Worm (Caenorhabditis elegans) whole organism, mixed stage, embryonic: ENCODE data around the gene W04B5.3.

Experiments used
- M03D4.4 ChIP-seq: sonication (generic microtip); optimal IDR thresholded peaks from 2 replicates; lab custom pipeline; 2017; ENCODE audit warnings: mild to moderate bottlenecking, missing genetic modification characterization, missing compliant biosample characterization
- bed-3 ChIP-seq: fragments of 200-800 bp; sonication (Bioruptor generic); optimal IDR thresholded peaks from 3 replicates; lab custom pipeline; 2018; ENCODE audit warnings: mild to moderate bottlenecking, missing genetic modification characterization, moderate library complexity, missing compliant biosample characterization
- blmp-1 ChIP-seq: fragments of 150-350 bp; optimal IDR thresholded peaks from 2 replicates; lab custom pipeline; 2014; ENCODE audit warnings: missing biosample characterization, missing genetic modification characterization
- ceh-39 ChIP-seq: fragments of 150-350 bp; optimal IDR thresholded peaks from 2 replicates; lab custom pipeline; 2014; ENCODE audit warnings: missing biosample characterization, missing genetic modification characterization
- ceh-43 ChIP-seq: fragments of 200-800 bp; sonication (Bioruptor generic); optimal IDR thresholded peaks from 2 replicates; lab custom pipeline; 2018; ENCODE audit warnings: mild to moderate bottlenecking, missing genetic modification characterization, moderate library complexity, missing compliant biosample characterization
- ceh-83 ChIP-seq: fragments of 200-800 bp; sonication (Bioruptor generic); optimal IDR thresholded peaks from 2 replicates; lab custom pipeline; 2018; ENCODE audit warnings: mild to moderate bottlenecking, missing genetic modification characterization, missing compliant biosample characterization
- ces-1 ChIP-seq: fragments of 150-350 bp; optimal IDR thresholded peaks from 2 replicates; lab custom pipeline; 2014; ENCODE audit warnings: missing biosample characterization, missing genetic modification reagents, missing genetic modification characterization
- cnd-1 ChIP-seq: fragments of 200-800 bp; sonication (Bioruptor generic); optimal IDR thresholded peaks from 2 replicates; lab custom pipeline; 2018; ENCODE audit warnings: mild to moderate bottlenecking, missing genetic modification characterization, missing compliant biosample characterization
- drap-1 ChIP-seq: fragments of 200-800 bp; sonication (Bioruptor generic); optimal IDR thresholded peaks from 3 replicates; lab custom pipeline; 2018; ENCODE audit warnings: mild to moderate bottlenecking, missing genetic modification characterization, missing compliant biosample characterization
- elt-1 ChIP-seq: sonication (generic microtip); optimal IDR thresholded peaks from 2 replicates; lab custom pipeline; 2017; ENCODE audit warnings: missing genetic modification characterization, mild to moderate bottlenecking, missing compliant biosample characterization, antibody characterized with exemption, moderate library complexity, borderline replicate concordance; ENCODE audit not compliant: insufficient read depth
- elt-3 ChIP-seq: fragments of 150-350 bp; optimal IDR thresholded peaks from 2 replicates; lab custom pipeline; 2014; ENCODE audit warnings: missing biosample characterization, missing genetic modification characterization
- flh-1 ChIP-seq: fragments of 200-800 bp; sonication (Bioruptor generic); optimal IDR thresholded peaks from 2 replicates; lab custom pipeline; 2018; ENCODE audit warnings: mild to moderate bottlenecking, missing genetic modification characterization, moderate library complexity, missing compliant biosample characterization
- ham-2 ChIP-seq: fragments of 200-800 bp; sonication (Bioruptor generic); optimal IDR thresholded peaks from 2 replicates; lab custom pipeline; 2018; ENCODE audit warnings: mild to moderate bottlenecking, missing genetic modification characterization, missing compliant biosample characterization
- hlh-1 ChIP-seq: fragments of 150-350 bp; optimal IDR thresholded peaks from 2 replicates; lab custom pipeline; 2014; ENCODE audit warnings: missing biosample characterization, missing genetic modification reagents, missing genetic modification characterization
- lin-13 ChIP-seq: fragments of 150-350 bp; optimal IDR thresholded peaks from 2 replicates; lab custom pipeline; 2014; ENCODE audit warnings: missing biosample characterization, missing genetic modification characterization
- lin-32 ChIP-seq: fragments of 200-800 bp; sonication (Bioruptor generic); optimal IDR thresholded peaks from 2 replicates; lab custom pipeline; 2018; ENCODE audit warnings: mild to moderate bottlenecking, missing genetic modification characterization, missing compliant biosample characterization
- lsy-2 ChIP-seq: fragments of 150-350 bp; optimal IDR thresholded peaks from 2 replicates; lab custom pipeline; 2014; ENCODE audit warnings: missing biosample characterization, missing genetic modification characterization
- mab-5 ChIP-seq: fragments of 150-350 bp; optimal IDR thresholded peaks from 2 replicates; lab custom pipeline; 2014; ENCODE audit warnings: missing biosample characterization, missing genetic modification characterization
- mep-1 ChIP-seq: fragments of 150-350 bp; optimal IDR thresholded peaks from 2 replicates; lab custom pipeline; 2017; ENCODE audit warnings: missing biosample characterization, missing genetic modification reagents, missing genetic modification characterization, inconsistent platforms
- mls-2 ChIP-seq: sonication (generic microtip); optimal IDR thresholded peaks from 2 replicates; lab custom pipeline; 2016; ENCODE audit warnings: mild to moderate bottlenecking, missing genetic modification characterization, moderate library complexity, missing compliant biosample characterization
- nhr-12 ChIP-seq: fragments of 150-350 bp; optimal IDR thresholded peaks from 2 replicates; lab custom pipeline; 2014; ENCODE audit warnings: missing biosample characterization, missing genetic modification characterization
- nhr-2 ChIP-seq: fragments of 150-350 bp; optimal IDR thresholded peaks from 2 replicates; lab custom pipeline; 2014; ENCODE audit warnings: missing biosample characterization, missing genetic modification characterization
- nhr-237 ChIP-seq: fragments of 150-350 bp; optimal IDR thresholded peaks from 2 replicates; lab custom pipeline; 2014; ENCODE audit warnings: missing biosample characterization, missing genetic modification characterization
- nhr-28 ChIP-seq: fragments of 150-350 bp; optimal IDR thresholded peaks from 2 replicates; lab custom pipeline; 2014; ENCODE audit warnings: missing biosample characterization, missing genetic modification characterization
- nhr-76 ChIP-seq: sonication (generic microtip); optimal IDR thresholded peaks from 2 replicates; lab custom pipeline; 2017; ENCODE audit warnings: missing biosample characterization, missing genetic modification characterization
- pha-4 ChIP-seq: fragments of 150-350 bp; optimal IDR thresholded peaks from 2 replicates; lab custom pipeline; 2018; ENCODE audit warnings: missing biosample characterization, missing genetic modification reagents, missing genetic modification characterization
- sem-2 ChIP-seq: fragments of 200-800 bp; sonication (Bioruptor generic); optimal IDR thresholded peaks from 2 replicates; lab custom pipeline; 2018; ENCODE audit warnings: mild to moderate bottlenecking, missing genetic modification characterization, missing compliant biosample characterization
- snpc-4 ChIP-seq: fragments of 150-350 bp; optimal IDR thresholded peaks from 2 replicates; lab custom pipeline; 2014; ENCODE audit warnings: missing biosample characterization, missing genetic modification characterization
- sptf-1 ChIP-seq: sonication (generic microtip); optimal IDR thresholded peaks from 2 replicates; lab custom pipeline; 2017; ENCODE audit warnings: mild to moderate bottlenecking, missing genetic modification characterization, moderate library complexity, missing compliant biosample characterization
- tbx-8 ChIP-seq: fragments of 200-800 bp; sonication (Bioruptor generic); optimal IDR thresholded peaks from 2 replicates; lab custom pipeline; 2018; ENCODE audit warnings: mild to moderate bottlenecking, missing genetic modification characterization, moderate library complexity, missing compliant biosample characterization
- unc-120 ChIP-seq: sonication (generic microtip); optimal IDR thresholded peaks from 2 replicates; lab custom pipeline; 2017; ENCODE audit warnings: missing genetic modification characterization, missing compliant biosample characterization; ENCODE audit not compliant: poor library complexity, severe bottlenecking
- unc-39 ChIP-seq: fragments of 150-350 bp; optimal IDR thresholded peaks from 2 replicates; lab custom pipeline; 2014; ENCODE audit warnings: missing biosample characterization, missing genetic modification characterization
- unc-62 ChIP-seq: fragments of 150-350 bp; optimal IDR thresholded peaks from 2 replicates; lab custom pipeline; 2014; ENCODE audit warnings: missing biosample characterization, missing genetic modification reagents, missing genetic modification characterization
- zip-8 ChIP-seq: fragments of 150-350 bp; optimal IDR thresholded peaks from 2 replicates; lab custom pipeline; 2014; ENCODE audit warnings: missing biosample characterization, missing genetic modification characterization
- ztf-11 ChIP-seq: fragments of 150-350 bp; optimal IDR thresholded peaks from 2 replicates; lab custom pipeline; 2014; ENCODE audit warnings: missing biosample characterization, missing genetic modification characterization

The W04B5.3 gene

ce11 chrIII:2393666-2394154, 24.6 kb upstream of the W04B5.3 start:
- TF ChIP-seq lin-13 (tag; lab: Kevin White, UChicago) (peak; percentile 9), bed-3 (GFP tag; lab: Kevin White, UChicago) (no peak), mls-2 (no peak), nhr-12 (no peak), ceh-39 (no peak), mab-5 (tag; lab: Kevin White, UChicago) (no peak), lsy-2 (tag; lab: Kevin White, UChicago) (peak; percentile 53), tbx-8 (GFP tag; lab: Kevin White, UChicago) (no peak), mep-1 (no peak)

ce11 chrIII:2401126-2402123, 16.9 kb upstream of the W04B5.3 start, which contains the start of the genes cic-1 and strm-1:
Gene cic-1 (minus strand): TSS chrIII:2401221.
Gene strm-1 (plus strand): TSS chrIII:2402070.
- TF ChIP-seq ceh-43 (no peak), nhr-237 (peak; percentile 20), M03D4.4 (tag; lab: Kevin White, UChicago) (no peak), tbx-8 (GFP tag; lab: Kevin White, UChicago) (no peak), mls-2 (no peak), hlh-1 (tag; lab: Kevin White, UChicago) (no peak), lin-32 (GFP tag; lab: Kevin White, UChicago) (no peak), mab-5 (tag; lab: Kevin White, UChicago) (peak; percentile 11), ces-1 (peak; percentile 77), lin-13 (tag; lab: Kevin White, UChicago) (peak; percentile 30), blmp-1 (peak; percentile 94), cnd-1 (tag; lab: Kevin White, UChicago) (no peak), snpc-4 (tag; lab: Kevin White, UChicago) (no peak), nhr-12 (no peak), nhr-76 (tag; lab: Kevin White, UChicago) (no peak), bed-3 (GFP tag; lab: Kevin White, UChicago) (no peak), flh-1 (no peak), sptf-1 (tag; lab: Kevin White, UChicago) (no peak), unc-120 (tag; lab: Kevin White, UChicago) (peak; percentile 38), nhr-2 (tag; lab: Kevin White, UChicago) (no peak), unc-62 (GFP tag; lab: Kevin White, UChicago) (no peak), sem-2 (no peak), lsy-2 (tag; lab: Kevin White, UChicago) (peak; percentile 51), ham-2 (GFP tag; lab: Kevin White, UChicago) (peak; percentile 40), drap-1 (GFP tag; lab: Kevin White, UChicago) (no peak), elt-3 (no peak), mep-1 (no peak), nhr-28 (tag; lab: Kevin White, UChicago) (no peak), ztf-11 (tag; lab: Kevin White, UChicago) (no peak), ceh-39 (no peak), pha-4 (tag; lab: Kevin White, UChicago) (no peak), elt-1 (no peak), unc-39 (tag; lab: Kevin White, UChicago) (no peak), ceh-83 (no peak), zip-8 (tag; lab: Kevin White, UChicago) (no peak)

- TF ChIP-seq lin-13 (tag; lab: Kevin White, UChicago): no peak
- no peak for TF ChIP-seq nhr-237
- TF ChIP-seq sem-2: no peak
- TF ChIP-seq nhr-28 (tag; lab: Kevin White, UChicago): no peak
- TF ChIP-seq drap-1 (GFP tag; lab: Kevin White, UChicago): no peak
- TF ChIP-seq unc-62 (GFP tag; lab: Kevin White, UChicago): no peak
- no peak for TF ChIP-seq ces-1
- TF ChIP-seq bed-3 (GFP tag; lab: Kevin White, UChicago): no peak
- TF ChIP-seq M03D4.4 (tag; lab: Kevin White, UChicago): no peak
- no peak for TF ChIP-seq unc-39 (tag; lab: Kevin White, UChicago)
- no peak for TF ChIP-seq hlh-1 (tag; lab: Kevin White, UChicago)
Measured at ce11 chrIII:2410925-2411450, 7.3 kb upstream of the W04B5.3 start, which contains the start of gene mrpl-30. Gene mrpl-30 (minus strand): TSS chrIII:2410975.
